Worm (Caenorhabditis elegans) whole organism, L4 larva: ENCODE results near the gene srlf-18.

Experiments
- D1046.2 ChIP-seq: fragments of 200-800 bp; sonication (Bioruptor generic); IDR thresholded peaks from 2 replicates; pipeline ENCODE4 v1.3.6; 2022; ENCODE audit warnings: missing genetic modification characterization, missing compliant biosample characterization
- F26F4.8 ChIP-seq: fragments of 200-800 bp; sonication (Bioruptor generic); conservative IDR thresholded peaks from 2 replicates; pipeline ENCODE4 v1.3.6; 2022; ENCODE audit warnings: missing genetic modification characterization, missing compliant biosample characterization
- F44E2.7 ChIP-seq: fragments of 200-800 bp; sonication (Bioruptor generic); IDR thresholded peaks from 2 replicates; pipeline ENCODE4 v2.1.2; 2022; ENCODE audit warnings: missing genetic modification characterization, missing compliant biosample characterization
- T20F7.1 ChIP-seq: fragments of 200-800 bp; sonication (Bioruptor generic); optimal IDR thresholded peaks from 2 replicates; lab custom pipeline; 2018; ENCODE audit warnings: mild to moderate bottlenecking, missing genetic modification characterization, missing compliant biosample characterization
- T26A8.4 ChIP-seq: fragments of 200-800 bp; sonication (Bioruptor generic); IDR thresholded peaks from 2 replicates; pipeline ENCODE4 v1.3.6; 2022; ENCODE audit warnings: missing genetic modification characterization, missing compliant biosample characterization
- Y105C5A.15 ChIP-seq: fragments of 200-800 bp; sonication (Bioruptor generic); IDR thresholded peaks from 2 replicates; pipeline ENCODE4 v1.3.6; 2022; ENCODE audit warnings: missing genetic modification characterization, missing compliant biosample characterization
- Y48G9A.11 ChIP-seq: fragments of 200-800 bp; sonication (Bioruptor generic); IDR thresholded peaks from 2 replicates; pipeline ENCODE4 v1.3.6; 2022; ENCODE audit warnings: missing genetic modification reagents, missing genetic modification characterization, missing compliant biosample characterization
- ZK546.5 ChIP-seq, 2 experiments: sonication (generic microtip); optimal IDR thresholded peaks; 2 replicates each; lab custom pipeline; 2017; ENCODE audit warnings: missing biosample characterization in 2 of 2, missing genetic modification characterization in 2 of 2
- aha-1 ChIP-seq: fragments of 150-350 bp; peaks from one replicate; lab custom pipeline; 2014; ENCODE audit warnings: missing biosample characterization, missing genetic modification characterization
- ama-1 ChIP-seq: fragments of 150-350 bp; optimal IDR thresholded peaks from 2 replicates; lab custom pipeline; 2014; ENCODE audit warnings: inconsistent platforms, mixed read lengths
- arid-1 ChIP-seq: fragments of 200-800 bp; sonication (Bioruptor generic); conservative IDR thresholded peaks from 2 replicates; pipeline ENCODE4 v1.3.6; 2022; ENCODE audit warnings: missing genetic modification reagents, missing genetic modification characterization, missing compliant biosample characterization
- attf-4 ChIP-seq: sonication (generic microtip); optimal IDR thresholded peaks from 3 replicates; lab custom pipeline; 2017; ENCODE audit warnings: missing biosample characterization, missing genetic modification characterization
- ceh-28 ChIP-seq: fragments of 150-350 bp; optimal IDR thresholded peaks from 2 replicates; lab custom pipeline; 2014; ENCODE audit warnings: missing biosample characterization, missing genetic modification reagents, missing genetic modification characterization
- ctbp-1 ChIP-seq: fragments of 200-800 bp; sonication (Bioruptor generic); IDR thresholded peaks from 2 replicates; pipeline ENCODE4 v1.3.6; 2022; ENCODE audit warnings: missing genetic modification reagents, missing genetic modification characterization, missing compliant biosample characterization
- dmd-6 ChIP-seq: fragments of 200-800 bp; sonication (Bioruptor generic); IDR thresholded peaks from 2 replicates; pipeline ENCODE4 v1.3.6; 2022; ENCODE audit warnings: missing genetic modification reagents, missing genetic modification characterization, missing compliant biosample characterization
- dmd-9 ChIP-seq: fragments of 200-800 bp; sonication (Bioruptor generic); IDR thresholded peaks from 2 replicates; pipeline ENCODE4 v1.3.6; 2022; ENCODE audit warnings: missing genetic modification reagents, missing genetic modification characterization, missing compliant biosample characterization
- egl-43 ChIP-seq: fragments of 200-800 bp; sonication (Bioruptor generic); IDR thresholded peaks from 2 replicates; pipeline ENCODE4 v1.3.6; 2022; ENCODE audit warnings: missing genetic modification reagents, missing genetic modification characterization, missing compliant biosample characterization
- fkh-10 ChIP-seq: fragments of 150-350 bp; optimal IDR thresholded peaks from 2 replicates; lab custom pipeline; 2014; ENCODE audit warnings: missing biosample characterization, missing genetic modification reagents, missing genetic modification characterization
- hlh-30 ChIP-seq: sonication (generic microtip); optimal IDR thresholded peaks from 2 replicates; lab custom pipeline; 2017; ENCODE audit warnings: antibody characterized with exemption, mild to moderate bottlenecking, missing genetic modification characterization, missing compliant biosample characterization; ENCODE audit not compliant: insufficient read depth
- hmg-1.1 ChIP-seq: fragments of 200-800 bp; sonication (Bioruptor generic); IDR thresholded peaks from 2 replicates; pipeline ENCODE4 v1.3.6; 2022; ENCODE audit warnings: missing genetic modification reagents, missing genetic modification characterization, missing compliant biosample characterization
- lin-29 ChIP-seq: fragments of 200-800 bp; sonication (Bioruptor generic); IDR thresholded peaks from 2 replicates; pipeline ENCODE4 v1.3.6; 2022; ENCODE audit warnings: missing genetic modification reagents, missing genetic modification characterization, missing compliant biosample characterization
- lsy-2 ChIP-seq, 2 experiments: fragments of 150-350 bp in 1 of 2; sonication (generic microtip) in 1 of 2; optimal IDR thresholded peaks; 2 replicates each; lab custom pipeline; 2014 to 2017; ENCODE audit warnings: missing biosample characterization in 2 of 2, missing genetic modification characterization in 2 of 2
- mes-2 ChIP-seq: sonication (generic microtip); optimal IDR thresholded peaks from 2 replicates; lab custom pipeline; 2016; ENCODE audit warnings: missing genotype, mild to moderate bottlenecking, missing genetic modification characterization, missing compliant biosample characterization; ENCODE audit not compliant: poor library complexity, severe bottlenecking
- nhr-25 ChIP-seq: sonication (generic microtip); optimal IDR thresholded peaks from 2 replicates; lab custom pipeline; 2017; ENCODE audit warnings: missing genetic modification characterization, mild to moderate bottlenecking, missing compliant biosample characterization, antibody characterized with exemption, moderate library complexity, borderline replicate concordance; ENCODE audit not compliant: insufficient read depth
- nhr-42 ChIP-seq: fragments of 200-800 bp; sonication (Bioruptor generic); IDR thresholded peaks from 2 replicates; pipeline ENCODE4 v1.3.6; 2022; ENCODE audit warnings: missing genetic modification characterization, missing compliant biosample characterization
- nhr-76 ChIP-seq: fragments of 150-350 bp; optimal IDR thresholded peaks from 2 replicates; lab custom pipeline; 2014; ENCODE audit warnings: missing biosample characterization, missing genetic modification characterization
- php-3 ChIP-seq: fragments of 200-800 bp; sonication (Bioruptor generic); IDR thresholded peaks from 2 replicates; pipeline ENCODE4 v1.3.6; 2022; ENCODE audit warnings: missing genetic modification reagents, missing genetic modification characterization, missing compliant biosample characterization
- snpc-1.2 ChIP-seq: fragments of 200-800 bp; sonication (Bioruptor generic); IDR thresholded peaks from 2 replicates; pipeline ENCODE4 v1.3.6; 2022; ENCODE audit warnings: missing genetic modification reagents, missing genetic modification characterization, missing compliant biosample characterization
- spr-3 ChIP-seq: fragments of 200-800 bp; sonication (Bioruptor generic); optimal IDR thresholded peaks from 2 replicates; lab custom pipeline; 2018; ENCODE audit warnings: mild to moderate bottlenecking, missing genetic modification characterization, missing compliant biosample characterization
- tag-97 ChIP-seq: fragments of 200-800 bp; sonication (Bioruptor generic); IDR thresholded peaks from 2 replicates; pipeline ENCODE4 v1.3.6; 2022; ENCODE audit warnings: missing genetic modification characterization, missing compliant biosample characterization
- tra-1 ChIP-seq: fragments of 200-800 bp; sonication (Bioruptor generic); IDR thresholded peaks from 2 replicates; pipeline ENCODE4 v1.3.6; 2022; ENCODE audit warnings: missing genetic modification reagents, missing genetic modification characterization, missing compliant biosample characterization
- unc-130 ChIP-seq: sonication (generic microtip); optimal IDR thresholded peaks from 2 replicates; lab custom pipeline; 2016; ENCODE audit warnings: missing genetic modification reagents, missing genetic modification characterization, missing compliant biosample characterization
- unc-62 ChIP-seq, 3 experiments: fragments of 150-350 bp in 1 of 3; sonication (generic microtip); optimal IDR thresholded peaks in 2 of 3; peaks in 1 of 3; 1 replicate in 1 of 3; 2 replicates in 2 of 3; lab custom pipeline; 2014 to 2017; ENCODE audit warnings: missing biosample characterization in 3 of 3, missing genetic modification characterization in 3 of 3, missing genetic modification reagents in 3 of 3, missing genotype in 1 of 3
- zip-11 ChIP-seq: fragments of 200-800 bp; sonication (Bioruptor generic); IDR thresholded peaks from 2 replicates; pipeline ENCODE4 v1.3.6; 2022; ENCODE audit warnings: missing genetic modification characterization, missing compliant biosample characterization

Gene srlf-18

ce11 chrIV:11102608-11103007 lies 1.3 kb upstream of the srlf-18 start, which contains the start of gene srlf-17:
Gene srlf-17 (minus strand): TSS chrIV:11102708.
- TF ChIP-seq T26A8.4 (GFP tag; lab: Robert Waterston, UW) (no peak), ama-1 (lab: Kevin White, UChicago) (no peak), ZK546.5 (tag; optimal IDR thresholded peaks at IDR 0.05; lab: Kevin White, UChicago) (no peak), tag-97 (GFP tag; lab: Robert Waterston, UW) (no peak), attf-4 (no peak), unc-130 (GFP tag; lab: Kevin White, UChicago) (no peak), hmg-1.1 (no peak), mes-2 (no peak), unc-62 (GFP tag; optimal IDR thresholded peaks at IDR 0.05 in 1 of 2; lab: Kevin White, UChicago) (no peak), unc-62 (tag; optimal IDR thresholded peaks at IDR 0.05; lab: Kevin White, UChicago) (no peak), tra-1 (no peak), hlh-30 (tag; lab: Kevin White, UChicago) (no peak), php-3 (GFP tag; lab: Robert Waterston, UW) (no peak), lin-29 (GFP tag; lab: Robert Waterston, UW) (no peak), dmd-6 (GFP tag; lab: Robert Waterston, UW) (no peak), nhr-42 (GFP tag; lab: Robert Waterston, UW) (no peak)

- no peak for TF ChIP-seq dmd-9
- no peak for TF ChIP-seq ceh-28
- TF ChIP-seq F44E2.7 (GFP tag; lab: Robert Waterston, UW): no peak
- peak in 1 of 2 experiments; percentile 33 for TF ChIP-seq unc-62 (GFP tag; optimal IDR thresholded peaks at IDR 0.05 in 1 of 2; lab: Kevin White, UChicago)
- TF ChIP-seq unc-62 (tag; optimal IDR thresholded peaks at IDR 0.05; lab: Kevin White, UChicago): no peak
These were observed 1.0 kb downstream of the srlf-18 start, which contains the start of gene str-3 for ce11 chrIV:11100271-11100670. Gene str-3 (minus strand): TSS chrIV:11100371.

- no peak for TF ChIP-seq Y105C5A.15 (GFP tag; lab: Robert Waterston, UW)
- TF ChIP-seq nhr-76 (tag; lab: Kevin White, UChicago): peak; percentile 76
- TF ChIP-seq, all 104 proteins: peak for 1
These were observed 3.5 kb downstream of the srlf-18 start, which contains the start of gene M7.12 for ce11 chrIV:11097795-11098194. Gene M7.12 (minus strand): TSS chrIV:11097982.

ce11 chrIV:11094974-11095373 lies 6.3 kb downstream of the srlf-18 start, which contains the start of gene M7.8:
Gene M7.8 (minus strand): TSS chrIV:11095085.
- TF ChIP-seq unc-62 (GFP tag; optimal IDR thresholded peaks at IDR 0.05 in 1 of 2; lab: Kevin White, UChicago) (peak in 1 of 2 experiments; percentile 93), unc-62 (tag; optimal IDR thresholded peaks at IDR 0.05; lab: Kevin White, UChicago) (no peak), fkh-10 (GFP tag; lab: Kevin White, UChicago) (peak; percentile 86), F44E2.7 (GFP tag; lab: Robert Waterston, UW) (no peak), nhr-42 (GFP tag; lab: Robert Waterston, UW) (no peak), ctbp-1 (no peak), D1046.2 (GFP tag; lab: Robert Waterston, UW) (no peak), F26F4.8 (GFP tag; lab: Robert Waterston, UW) (no peak), T26A8.4 (GFP tag; lab: Robert Waterston, UW) (no peak), lsy-2 (tag; optimal IDR thresholded peaks at IDR 0.05; lab: Kevin White, UChicago) (peak in 1 of 2 experiments; percentile 24), ZK546.5 (tag; optimal IDR thresholded peaks at IDR 0.05; lab: Kevin White, UChicago) (no peak), Y48G9A.11 (GFP tag; lab: Robert Waterston, UW) (no peak), egl-43 (no peak), Y105C5A.15 (GFP tag; lab: Robert Waterston, UW) (no peak), arid-1 (no peak), snpc-1.2 (no peak), aha-1 (tag; lab: Kevin White, UChicago) (peak; percentile 42), ceh-28 (no peak), T20F7.1 (GFP tag; lab: Kevin White, UChicago) (no peak), nhr-76 (tag; lab: Kevin White, UChicago) (no peak), zip-11 (GFP tag; lab: Robert Waterston, UW) (no peak), nhr-25 (tag; lab: Kevin White, UChicago) (no peak), spr-3 (GFP tag; lab: Kevin White, UChicago) (no peak)
